Worm (Caenorhabditis elegans) whole organism, late embryonic: ENCODE results near the gene srh-229.
A peak's percentile ranks its signal among the peaks of the same experiment; 100 is the strongest.
"Not testable (repeated sequence)": the region's sequence is repeated elsewhere in the genome, so short reads cannot be mapped to it uniquely, and the experiment has no call there.

ENCODE experiments used
- C08G9.2 ChIP-seq: sonication (generic microtip); optimal IDR thresholded peaks from 2 replicates; lab custom pipeline; 2016; ENCODE audit warnings: mild to moderate bottlenecking, missing genetic modification characterization, moderate library complexity, missing compliant biosample characterization
- C38D4.7 ChIP-seq: fragments of 200-800 bp; sonication (Bioruptor generic); optimal IDR thresholded peaks from 2 replicates; lab custom pipeline; 2018; ENCODE audit warnings: mild to moderate bottlenecking, missing genetic modification characterization, moderate library complexity, missing compliant biosample characterization
- F13H6.1 ChIP-seq: sonication (generic microtip); optimal IDR thresholded peaks from 2 replicates; lab custom pipeline; 2016; ENCODE audit warnings: missing genetic modification characterization, missing compliant biosample characterization
- K02D7.2 ChIP-seq: sonication (generic microtip); optimal IDR thresholded peaks from 2 replicates; lab custom pipeline; 2017; ENCODE audit warnings: mild to moderate bottlenecking, missing genetic modification characterization, missing compliant biosample characterization
- K09A11.1 ChIP-seq: sonication (generic microtip); optimal IDR thresholded peaks from 2 replicates; lab custom pipeline; 2017; ENCODE audit warnings: antibody characterized with exemption, mild to moderate bottlenecking, missing genetic modification characterization, missing compliant biosample characterization; ENCODE audit not compliant: insufficient read depth
- ahr-1 ChIP-seq: sonication (generic microtip); optimal IDR thresholded peaks from 2 replicates; lab custom pipeline; 2016; ENCODE audit warnings: missing genetic modification characterization, missing compliant biosample characterization
- ama-1 ChIP-seq: fragments of 150-350 bp; optimal IDR thresholded peaks from 2 replicates; lab custom pipeline; 2014
- ceh-14 ChIP-seq: sonication (generic microtip); optimal IDR thresholded peaks from 2 replicates; lab custom pipeline; 2016; ENCODE audit warnings: missing genotype, missing genetic modification characterization, missing compliant biosample characterization
- ceh-18 ChIP-seq: sonication (generic microtip); optimal IDR thresholded peaks from 2 replicates; lab custom pipeline; 2016; ENCODE audit warnings: missing genetic modification characterization, missing compliant biosample characterization
- ceh-19 ChIP-seq: fragments of 200-800 bp; sonication (Bioruptor generic); optimal IDR thresholded peaks from 2 replicates; lab custom pipeline; 2018; ENCODE audit warnings: mild to moderate bottlenecking, missing genetic modification characterization, missing compliant biosample characterization
- ceh-2 ChIP-seq: sonication (generic microtip); optimal IDR thresholded peaks from 2 replicates; lab custom pipeline; 2016; ENCODE audit warnings: missing genotype, missing genetic modification characterization, missing compliant biosample characterization
- ceh-30 ChIP-seq: fragments of 150-350 bp; optimal IDR thresholded peaks from 2 replicates; lab custom pipeline; 2014; ENCODE audit warnings: missing biosample characterization, missing genetic modification characterization
- ceh-31 ChIP-seq: sonication (generic microtip); optimal IDR thresholded peaks from 2 replicates; lab custom pipeline; 2016; ENCODE audit warnings: missing genetic modification characterization, missing compliant biosample characterization
- ceh-34 ChIP-seq: sonication (generic microtip); optimal IDR thresholded peaks from 2 replicates; lab custom pipeline; 2016; ENCODE audit warnings: mild to moderate bottlenecking, missing genetic modification characterization, missing compliant biosample characterization
- elt-2 ChIP-seq: sonication (generic microtip); optimal IDR thresholded peaks from 2 replicates; lab custom pipeline; 2016; ENCODE audit warnings: missing genetic modification reagents, missing genetic modification characterization, missing compliant biosample characterization
- elt-4 ChIP-seq: sonication (generic microtip); optimal IDR thresholded peaks from 2 replicates; lab custom pipeline; 2016; ENCODE audit warnings: missing genetic modification characterization, missing compliant biosample characterization
- eyg-1 ChIP-seq: sonication (generic microtip); optimal IDR thresholded peaks from 2 replicates; lab custom pipeline; 2016; ENCODE audit warnings: missing genotype, missing genetic modification characterization, missing compliant biosample characterization
- fax-1 ChIP-seq: sonication (generic microtip); optimal IDR thresholded peaks from 2 replicates; lab custom pipeline; 2016; ENCODE audit warnings: missing genotype, missing genetic modification characterization, missing compliant biosample characterization
- fkh-10 ChIP-seq: fragments of 150-350 bp; optimal IDR thresholded peaks from 2 replicates; lab custom pipeline; 2014; ENCODE audit warnings: missing biosample characterization, missing genetic modification reagents, missing genetic modification characterization
- fkh-6 ChIP-seq: sonication (generic microtip); optimal IDR thresholded peaks from 2 replicates; lab custom pipeline; 2016; ENCODE audit warnings: missing genetic modification characterization, missing compliant biosample characterization
- hlh-13 ChIP-seq: fragments of 200-800 bp; sonication (Bioruptor generic); optimal IDR thresholded peaks from 2 replicates; lab custom pipeline; 2018; ENCODE audit warnings: mild to moderate bottlenecking, missing genetic modification characterization, missing compliant biosample characterization
- hlh-15 ChIP-seq: sonication (generic microtip); optimal IDR thresholded peaks from 2 replicates; lab custom pipeline; 2016; ENCODE audit warnings: missing genetic modification characterization, missing compliant biosample characterization
- lim-6 ChIP-seq: sonication (generic microtip); optimal IDR thresholded peaks from 2 replicates; lab custom pipeline; 2016; ENCODE audit warnings: missing genetic modification characterization, missing compliant biosample characterization
- madf-2 ChIP-seq: sonication (generic microtip); optimal IDR thresholded peaks from 2 replicates; lab custom pipeline; 2017; ENCODE audit warnings: missing genetic modification characterization, missing compliant biosample characterization
- mec-3 ChIP-seq: sonication (generic microtip); optimal IDR thresholded peaks from 2 replicates; lab custom pipeline; 2016; ENCODE audit warnings: borderline replicate concordance, missing genetic modification characterization, missing compliant biosample characterization
- nhr-232 ChIP-seq: sonication (generic microtip); optimal IDR thresholded peaks from 2 replicates; lab custom pipeline; 2016; ENCODE audit warnings: missing genetic modification characterization, missing compliant biosample characterization
- npax-4 ChIP-seq: sonication (generic microtip); optimal IDR thresholded peaks from 2 replicates; lab custom pipeline; 2016; ENCODE audit warnings: missing genetic modification characterization, missing compliant biosample characterization
- odd-2 ChIP-seq: sonication (generic microtip); optimal IDR thresholded peaks from 2 replicates; lab custom pipeline; 2017; ENCODE audit warnings: antibody characterized with exemption, mild to moderate bottlenecking, missing genetic modification characterization, missing compliant biosample characterization
- pag-3 ChIP-seq: sonication (generic microtip); optimal IDR thresholded peaks from 2 replicates; lab custom pipeline; 2016; ENCODE audit warnings: missing compliant biosample characterization, missing genetic modification characterization, borderline replicate concordance
- pax-1 ChIP-seq: fragments of 150-350 bp; optimal IDR thresholded peaks from 2 replicates; lab custom pipeline; 2014; ENCODE audit warnings: missing biosample characterization, missing genetic modification characterization
- pha-2 ChIP-seq: sonication (generic microtip); optimal IDR thresholded peaks from 2 replicates; lab custom pipeline; 2017; ENCODE audit warnings: mild to moderate bottlenecking, missing genetic modification characterization, missing compliant biosample characterization
- pha-4 ChIP-seq: fragments of 150-350 bp; optimal IDR thresholded peaks from 2 replicates; lab custom pipeline; 2018; ENCODE audit warnings: missing biosample characterization, missing genetic modification reagents, missing genetic modification characterization
- pqm-1 ChIP-seq: sonication (generic microtip); optimal IDR thresholded peaks from 2 replicates; lab custom pipeline; 2016; ENCODE audit warnings: missing genetic modification characterization, missing compliant biosample characterization
- rnt-1 ChIP-seq: sonication (generic microtip); optimal IDR thresholded peaks from 2 replicates; lab custom pipeline; 2016; ENCODE audit warnings: missing genetic modification characterization, missing compliant biosample characterization
- sox-4 ChIP-seq: sonication (generic microtip); optimal IDR thresholded peaks from 2 replicates; lab custom pipeline; 2017; ENCODE audit warnings: mild to moderate bottlenecking, missing genetic modification characterization, inconsistent platforms, missing compliant biosample characterization
- syd-9 ChIP-seq: sonication (generic microtip); optimal IDR thresholded peaks from 2 replicates; lab custom pipeline; 2016; ENCODE audit warnings: mild to moderate bottlenecking, missing genetic modification characterization, moderate library complexity, missing compliant biosample characterization
- tbx-7 ChIP-seq: sonication (generic microtip); optimal IDR thresholded peaks from 2 replicates; lab custom pipeline; 2016; ENCODE audit warnings: missing genotype, missing genetic modification characterization, missing compliant biosample characterization
- unc-42 ChIP-seq: sonication (generic microtip); optimal IDR thresholded peaks from 2 replicates; lab custom pipeline; 2016; ENCODE audit warnings: missing genotype, missing genetic modification characterization, missing compliant biosample characterization
- unc-55 ChIP-seq: sonication (generic microtip); optimal IDR thresholded peaks from 2 replicates; lab custom pipeline; 2017; ENCODE audit warnings: missing biosample characterization, missing genetic modification reagents, missing genetic modification characterization
- unc-86 ChIP-seq: sonication (generic microtip); optimal IDR thresholded peaks from 2 replicates; lab custom pipeline; 2016; ENCODE audit warnings: missing genetic modification characterization, missing compliant biosample characterization
- ztf-16 ChIP-seq: sonication (generic microtip); optimal IDR thresholded peaks from 2 replicates; lab custom pipeline; 2017; ENCODE audit warnings: missing genetic modification characterization, missing compliant biosample characterization

Gene srh-229

ce11 chrV:7520077-7520476 is 15.9 kb upstream of the srh-229 start, which contains the start of gene srb-19:
TSS of gene srb-19 (minus strand) at chrV:7520177.
- TF ChIP-seq nhr-232 (tag; lab: Kevin White, UChicago) (no peak), pax-1 (tag; lab: Kevin White, UChicago) (no peak), odd-2 (tag; lab: Kevin White, UChicago) (no peak), sox-4 (no peak), hlh-13 (no peak), F13H6.1 (tag; lab: Kevin White, UChicago) (no peak), syd-9 (tag; lab: Kevin White, UChicago) (no peak), elt-4 (no peak), ama-1 (no peak), ceh-31 (tag; lab: Kevin White, UChicago) (no peak), npax-4 (no peak), ahr-1 (no peak)
- TF ChIP-seq, all 69 proteins: peak for 0

ce11 chrV:7514939-7515338 is 10.8 kb upstream of the srh-229 start, which contains the start of gene srb-18:
TSS of gene srb-18 (plus strand) at chrV:7515239.
- TF ChIP-seq pha-4 (tag; lab: Kevin White, UChicago) (no peak), ahr-1 (no peak), pha-2 (tag; lab: Kevin White, UChicago) (no peak), hlh-15 (tag; lab: Kevin White, UChicago) (no peak), C38D4.7 (GFP tag; lab: Kevin White, UChicago) (no peak), unc-42 (tag; lab: Kevin White, UChicago) (no peak), pag-3 (no peak), ceh-2 (no peak), ceh-34 (no peak), mec-3 (no peak), ceh-30 (no peak), lim-6 (tag; lab: Kevin White, UChicago) (no peak), nhr-232 (tag; lab: Kevin White, UChicago) (no peak), ztf-16 (tag; lab: Kevin White, UChicago) (no peak), C08G9.2 (tag; lab: Kevin White, UChicago) (no peak), ceh-19 (GFP tag; lab: Kevin White, UChicago) (no peak)

ce11 chrV:7511465-7511864 is 7.3 kb upstream of the srh-229 start, which contains the start of gene nhr-171:
TSS of gene nhr-171 (plus strand) at chrV:7511765.
- TF ChIP-seq K09A11.1; madf-2; lim-6 (tag; lab: Kevin White, UChicago): not testable (repeated sequence)
- TF ChIP-seq, all 69 proteins: peak for 0; not testable (repeated sequence) for 69

DNA sequence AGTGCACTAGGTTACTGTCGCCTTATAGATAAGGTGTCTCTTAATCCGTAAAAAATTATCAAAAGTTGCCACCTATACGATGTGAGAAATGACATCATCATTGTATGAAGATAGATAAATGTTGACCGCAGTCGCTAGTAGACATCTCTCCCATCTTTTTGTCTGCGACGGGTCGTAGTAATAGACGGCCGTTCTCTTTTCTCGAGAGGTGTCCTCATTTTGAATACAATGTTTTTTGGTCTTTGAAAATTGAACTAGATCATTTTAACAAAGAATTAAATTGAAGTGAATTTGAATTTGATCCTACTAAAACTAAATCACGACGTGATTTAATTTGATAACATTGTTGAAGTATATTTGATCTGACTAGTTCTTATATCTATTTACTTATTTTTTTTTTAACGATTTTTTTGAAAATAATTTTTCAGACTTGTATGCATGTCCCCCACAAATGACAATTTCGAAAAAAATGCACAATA is 4.4 kb upstream of the srh-229 start, which contains the start of the genes str-31 and nhr-172:
Gene str-31 (minus strand): TSS at position 101 of the 479 bp plus-strand sequence.
Gene nhr-172 (plus strand): TSS at position 429 of the 479 bp plus-strand sequence.
- TF ChIP-seq odd-2 (tag; lab: Kevin White, UChicago) (no peak), elt-2 (tag; lab: Kevin White, UChicago) (peak; percentile 63)
- TF ChIP-seq, all 69 proteins: peak for 1

ce11 chrV:7506207-7506606 is 2.0 kb upstream of the srh-229 start:
- TF ChIP-seq unc-86 (no peak), elt-4 (no peak), mec-3 (no peak), ztf-16 (tag; lab: Kevin White, UChicago) (no peak), F13H6.1 (tag; lab: Kevin White, UChicago) (no peak), fkh-10 (no peak), ahr-1 (no peak), fax-1 (tag; lab: Kevin White, UChicago) (no peak), fkh-6 (tag; lab: Kevin White, UChicago) (no peak), tbx-7 (tag; lab: Kevin White, UChicago) (no peak), unc-55 (GFP tag; lab: Kevin White, UChicago) (no peak), pax-1 (tag; lab: Kevin White, UChicago) (no peak), elt-2 (tag; lab: Kevin White, UChicago) (no peak), K02D7.2 (tag; lab: Kevin White, UChicago) (no peak), ceh-18 (no peak), ama-1 (no peak), ceh-14 (tag; lab: Kevin White, UChicago) (no peak), pqm-1 (tag; lab: Kevin White, UChicago) (no peak), eyg-1 (no peak), rnt-1 (tag; lab: Kevin White, UChicago) (no peak)
